Worm (Caenorhabditis elegans) whole organism, L3 larva: ENCODE results near the gene F59B2.12.
A peak's percentile ranks its signal among the peaks of the same experiment; 100 is the strongest.

Source experiments
- ama-1 ChIP-seq: fragments of 150-350 bp; optimal IDR thresholded peaks from 2 replicates; lab custom pipeline; 2018
- ceh-9 ChIP-seq: sonication (generic microtip); optimal IDR thresholded peaks from 2 replicates; lab custom pipeline; 2018; ENCODE audit warnings: missing biosample characterization, missing genetic modification characterization
- elt-3 ChIP-seq, 3 experiments: fragments of 150-350 bp in 1 of 3; sonication (generic microtip) in 2 of 3; optimal IDR thresholded peaks; 2 replicates in 2 of 3; 4 replicates in 1 of 3; lab custom pipeline; 2014 to 2017; ENCODE audit warnings: missing biosample characterization in 3 of 3, missing genetic modification characterization in 3 of 3
- lin-39 ChIP-seq: fragments of 150-350 bp; optimal IDR thresholded peaks from 2 replicates; lab custom pipeline; 2018; ENCODE audit warnings: missing biosample characterization, missing genetic modification reagents, missing genetic modification characterization
- nfya-1 ChIP-seq: sonication (generic microtip); optimal IDR thresholded peaks from 2 replicates; lab custom pipeline; 2017; ENCODE audit warnings: missing genetic modification characterization, mild to moderate bottlenecking, missing compliant biosample characterization, antibody characterized with exemption, moderate library complexity; ENCODE audit not compliant: insufficient read depth
- nhr-12 ChIP-seq: fragments of 150-350 bp; optimal IDR thresholded peaks from 2 replicates; lab custom pipeline; 2014; ENCODE audit warnings: missing biosample characterization, missing genetic modification characterization
- nhr-77 ChIP-seq: fragments of 150-350 bp; optimal IDR thresholded peaks from 2 replicates; lab custom pipeline; 2014; ENCODE audit warnings: missing biosample characterization, missing genetic modification characterization
- skn-1 ChIP-seq: fragments of 150-350 bp; optimal IDR thresholded peaks from 2 replicates; lab custom pipeline; 2014; ENCODE audit warnings: missing biosample characterization, missing genetic modification characterization
- ztf-11 ChIP-seq: fragments of 150-350 bp; optimal IDR thresholded peaks from 2 replicates; lab custom pipeline; 2014; ENCODE audit warnings: missing biosample characterization, missing genetic modification characterization

- no peak for TF ChIP-seq lin-39 (tag; lab: Kevin White, UChicago)
- peak; percentile 60 for TF ChIP-seq ama-1 (lab: Kevin White, UChicago)
- no peak for TF ChIP-seq elt-3 (tag; optimal IDR thresholded peaks at IDR 0.05; lab: Kevin White, UChicago)
- TF ChIP-seq nhr-77 (tag; lab: Kevin White, UChicago): no peak
- TF ChIP-seq skn-1: peak; percentile 94
- peak; percentile 38 for TF ChIP-seq nfya-1
- no peak for TF ChIP-seq ztf-11
- no peak for TF ChIP-seq ceh-9 (tag; lab: Kevin White, UChicago)
- no peak for TF ChIP-seq nhr-12 (tag; lab: Kevin White, UChicago)
These were observed 41.6 kb downstream of the F59B2.12 start, which contains the start of gene gst-1 for ce11 chrIII:9058959-9059534.
